Worm (Caenorhabditis elegans) whole organism, L4 larva: ENCODE measurements around the gene F08F1.3.

Experiments
- F37D6.2 ChIP-seq: sonication (generic microtip); optimal IDR thresholded peaks from 2 replicates; lab custom pipeline; 2016; ENCODE audit warnings: mild to moderate bottlenecking, missing genetic modification characterization, missing compliant biosample characterization
- lin-39 ChIP-seq: fragments of 150-350 bp; optimal IDR thresholded peaks from 2 replicates; lab custom pipeline; 2014; ENCODE audit warnings: missing biosample characterization, missing genetic modification reagents, missing genetic modification characterization
- lsy-2 ChIP-seq, 2 experiments: fragments of 150-350 bp in 1 of 2; sonication (generic microtip) in 1 of 2; optimal IDR thresholded peaks; 2 replicates each; lab custom pipeline; 2014 to 2017; ENCODE audit warnings: missing biosample characterization in 2 of 2, missing genetic modification characterization in 2 of 2
- nhr-10 ChIP-seq: fragments of 150-350 bp; optimal IDR thresholded peaks from 2 replicates; lab custom pipeline; 2014; ENCODE audit warnings: missing biosample characterization, missing genetic modification characterization
- nhr-237 ChIP-seq: sonication (generic microtip); optimal IDR thresholded peaks from 2 replicates; lab custom pipeline; 2017; ENCODE audit warnings: missing biosample characterization, missing genetic modification characterization
- saeg-2 ChIP-seq: fragments of 200-800 bp; sonication (Bioruptor generic); IDR thresholded peaks from 2 replicates; pipeline ENCODE4 v1.3.6; 2022; ENCODE audit warnings: missing genetic modification reagents, missing genetic modification characterization, missing compliant biosample characterization
- skn-1 ChIP-seq: fragments of 150-350 bp; optimal IDR thresholded peaks from 2 replicates; lab custom pipeline; 2014; ENCODE audit warnings: missing biosample characterization, missing genetic modification characterization
- unc-130 ChIP-seq: sonication (generic microtip); optimal IDR thresholded peaks from 2 replicates; lab custom pipeline; 2016; ENCODE audit warnings: missing genetic modification reagents, missing genetic modification characterization, missing compliant biosample characterization
- unc-62 ChIP-seq, 3 experiments: fragments of 150-350 bp in 1 of 3; sonication (generic microtip); optimal IDR thresholded peaks in 2 of 3; peaks in 1 of 3; 1 replicate in 1 of 3; 2 replicates in 2 of 3; lab custom pipeline; 2014 to 2017; ENCODE audit warnings: missing biosample characterization in 3 of 3, missing genetic modification characterization in 3 of 3, missing genetic modification reagents in 3 of 3, missing genotype in 1 of 3

ce11 chrX:8429503-8429902 lies 865 bp downstream of the F08F1.3 start:
- TF ChIP-seq skn-1 (no peak), unc-62 (GFP tag; optimal IDR thresholded peaks at IDR 0.05 in 1 of 2; lab: Kevin White, UChicago) (no peak), unc-62 (tag; optimal IDR thresholded peaks at IDR 0.05; lab: Kevin White, UChicago) (no peak), unc-130 (GFP tag; lab: Kevin White, UChicago) (no peak), saeg-2 (GFP tag; lab: Robert Waterston, UW) (no peak), F37D6.2 (tag; lab: Kevin White, UChicago) (no peak), lsy-2 (tag; optimal IDR thresholded peaks at IDR 0.05; lab: Kevin White, UChicago) (no peak), nhr-237 (no peak), lin-39 (tag; lab: Kevin White, UChicago) (no peak), nhr-10 (tag; lab: Kevin White, UChicago) (no peak)
